Worm (Caenorhabditis elegans) whole organism, late embryonic: ENCODE data around the gene cdc-25.3.

Experiments used
- C08G9.2 ChIP-seq: sonication (generic microtip); optimal IDR thresholded peaks from 2 replicates; lab custom pipeline; 2016; ENCODE audit warnings: mild to moderate bottlenecking, missing genetic modification characterization, moderate library complexity, missing compliant biosample characterization
- C38D4.7 ChIP-seq: fragments of 200-800 bp; sonication (Bioruptor generic); optimal IDR thresholded peaks from 2 replicates; lab custom pipeline; 2018; ENCODE audit warnings: mild to moderate bottlenecking, missing genetic modification characterization, moderate library complexity, missing compliant biosample characterization
- F13H6.1 ChIP-seq: sonication (generic microtip); optimal IDR thresholded peaks from 2 replicates; lab custom pipeline; 2016; ENCODE audit warnings: missing genetic modification characterization, missing compliant biosample characterization
- T23F11.4 ChIP-seq: fragments of 200-800 bp; sonication (Bioruptor generic); optimal IDR thresholded peaks from 2 replicates; lab custom pipeline; 2018; ENCODE audit warnings: mild to moderate bottlenecking, missing genetic modification characterization, missing compliant biosample characterization
- Y22D7AL.16 ChIP-seq: sonication (generic microtip); optimal IDR thresholded peaks from 2 replicates; lab custom pipeline; 2016; ENCODE audit warnings: missing genetic modification characterization, missing compliant biosample characterization
- ama-1 ChIP-seq: fragments of 150-350 bp; optimal IDR thresholded peaks from 2 replicates; lab custom pipeline; 2014
- ceh-18 ChIP-seq: sonication (generic microtip); optimal IDR thresholded peaks from 2 replicates; lab custom pipeline; 2016; ENCODE audit warnings: missing genetic modification characterization, missing compliant biosample characterization
- ceh-22 ChIP-seq: sonication (generic microtip); optimal IDR thresholded peaks from 2 replicates; lab custom pipeline; 2017; ENCODE audit warnings: missing biosample characterization, missing genetic modification characterization
- ceh-24 ChIP-seq: sonication (generic microtip); optimal IDR thresholded peaks from 2 replicates; lab custom pipeline; 2016; ENCODE audit warnings: mild to moderate bottlenecking, missing genetic modification characterization, missing compliant biosample characterization
- ceh-30 ChIP-seq: fragments of 150-350 bp; optimal IDR thresholded peaks from 2 replicates; lab custom pipeline; 2014; ENCODE audit warnings: missing biosample characterization, missing genetic modification characterization
- ceh-31 ChIP-seq: sonication (generic microtip); optimal IDR thresholded peaks from 2 replicates; lab custom pipeline; 2016; ENCODE audit warnings: missing genetic modification characterization, missing compliant biosample characterization
- ceh-45 ChIP-seq: fragments of 200-800 bp; sonication (Bioruptor generic); IDR thresholded peaks from 2 replicates; pipeline ENCODE4 v1.3.6; 2022; ENCODE audit warnings: missing genetic modification reagents, missing genetic modification characterization, missing compliant biosample characterization
- ceh-48 ChIP-seq: sonication (generic microtip); optimal IDR thresholded peaks from 2 replicates; lab custom pipeline; 2016; ENCODE audit warnings: missing genetic modification characterization, inconsistent platforms, missing compliant biosample characterization
- ceh-6 ChIP-seq: fragments of 200-800 bp; sonication (Bioruptor generic); optimal IDR thresholded peaks from 2 replicates; lab custom pipeline; 2018; ENCODE audit warnings: mild to moderate bottlenecking, missing genetic modification characterization, missing compliant biosample characterization
- ceh-9 ChIP-seq: sonication (generic microtip); optimal IDR thresholded peaks from 2 replicates; lab custom pipeline; 2016; ENCODE audit warnings: mild to moderate bottlenecking, missing genetic modification characterization, inconsistent platforms, missing compliant biosample characterization
- che-1 ChIP-seq: sonication (generic microtip); optimal IDR thresholded peaks from 2 replicates; lab custom pipeline; 2016; ENCODE audit warnings: mild to moderate bottlenecking, missing genetic modification characterization, missing compliant biosample characterization
- dmd-4 ChIP-seq: sonication (generic microtip); optimal IDR thresholded peaks from 2 replicates; lab custom pipeline; 2016; ENCODE audit warnings: borderline replicate concordance, missing genetic modification characterization, missing compliant biosample characterization
- elt-2 ChIP-seq: sonication (generic microtip); optimal IDR thresholded peaks from 2 replicates; lab custom pipeline; 2016; ENCODE audit warnings: missing genetic modification reagents, missing genetic modification characterization, missing compliant biosample characterization
- eyg-1 ChIP-seq: sonication (generic microtip); optimal IDR thresholded peaks from 2 replicates; lab custom pipeline; 2016; ENCODE audit warnings: missing genotype, missing genetic modification characterization, missing compliant biosample characterization
- fkh-10 ChIP-seq: fragments of 150-350 bp; optimal IDR thresholded peaks from 2 replicates; lab custom pipeline; 2014; ENCODE audit warnings: missing biosample characterization, missing genetic modification reagents, missing genetic modification characterization
- hlh-15 ChIP-seq: sonication (generic microtip); optimal IDR thresholded peaks from 2 replicates; lab custom pipeline; 2016; ENCODE audit warnings: missing genetic modification characterization, missing compliant biosample characterization
- hlh-8 ChIP-seq: sonication (generic microtip); optimal IDR thresholded peaks from 2 replicates; lab custom pipeline; 2016; ENCODE audit warnings: missing genotype, missing genetic modification characterization, missing compliant biosample characterization
- lim-6 ChIP-seq: sonication (generic microtip); optimal IDR thresholded peaks from 2 replicates; lab custom pipeline; 2016; ENCODE audit warnings: missing genetic modification characterization, missing compliant biosample characterization
- madf-2 ChIP-seq: sonication (generic microtip); optimal IDR thresholded peaks from 2 replicates; lab custom pipeline; 2017; ENCODE audit warnings: missing genetic modification characterization, missing compliant biosample characterization
- nfya-1 ChIP-seq: sonication (generic microtip); optimal IDR thresholded peaks from 2 replicates; lab custom pipeline; 2017; ENCODE audit warnings: missing genetic modification characterization, mild to moderate bottlenecking, missing compliant biosample characterization, antibody characterized with exemption, moderate library complexity
- nhr-232 ChIP-seq: sonication (generic microtip); optimal IDR thresholded peaks from 2 replicates; lab custom pipeline; 2016; ENCODE audit warnings: missing genetic modification characterization, missing compliant biosample characterization
- npax-4 ChIP-seq: sonication (generic microtip); optimal IDR thresholded peaks from 2 replicates; lab custom pipeline; 2016; ENCODE audit warnings: missing genetic modification characterization, missing compliant biosample characterization
- odd-2 ChIP-seq: sonication (generic microtip); optimal IDR thresholded peaks from 2 replicates; lab custom pipeline; 2017; ENCODE audit warnings: antibody characterized with exemption, mild to moderate bottlenecking, missing genetic modification characterization, missing compliant biosample characterization
- pat-9 ChIP-seq: fragments of 200-800 bp; sonication (Bioruptor generic); optimal IDR thresholded peaks from 2 replicates; lab custom pipeline; 2018; ENCODE audit warnings: mild to moderate bottlenecking, missing genetic modification characterization, moderate library complexity, missing compliant biosample characterization
- pha-2 ChIP-seq: sonication (generic microtip); optimal IDR thresholded peaks from 2 replicates; lab custom pipeline; 2017; ENCODE audit warnings: mild to moderate bottlenecking, missing genetic modification characterization, missing compliant biosample characterization
- pha-4 ChIP-seq: fragments of 150-350 bp; optimal IDR thresholded peaks from 2 replicates; lab custom pipeline; 2018; ENCODE audit warnings: missing biosample characterization, missing genetic modification reagents, missing genetic modification characterization
- pros-1 ChIP-seq: fragments of 150-350 bp; optimal IDR thresholded peaks from 2 replicates; lab custom pipeline; 2014; ENCODE audit warnings: missing biosample characterization, missing genetic modification reagents, missing genetic modification characterization
- sox-4 ChIP-seq: sonication (generic microtip); optimal IDR thresholded peaks from 2 replicates; lab custom pipeline; 2017; ENCODE audit warnings: mild to moderate bottlenecking, missing genetic modification characterization, inconsistent platforms, missing compliant biosample characterization
- syd-9 ChIP-seq: sonication (generic microtip); optimal IDR thresholded peaks from 2 replicates; lab custom pipeline; 2016; ENCODE audit warnings: mild to moderate bottlenecking, missing genetic modification characterization, moderate library complexity, missing compliant biosample characterization
- tbx-2 ChIP-seq: sonication (generic microtip); optimal IDR thresholded peaks from 2 replicates; lab custom pipeline; 2016; ENCODE audit warnings: missing genetic modification characterization, missing compliant biosample characterization
- unc-3 ChIP-seq, 2 experiments: fragments of 200-800 bp in 1 of 2; sonication (Bioruptor generic) in 1 of 2; sonication (generic microtip) in 1 of 2; conservative IDR thresholded peaks in 1 of 2; optimal IDR thresholded peaks in 1 of 2; 2 replicates each; pipeline versions ENCODE4 v1.3.6 to Lab custom; 2016 to 2022; ENCODE audit warnings: missing compliant biosample characterization in 2 of 2, missing genetic modification characterization in 2 of 2, missing genetic modification reagents in 1 of 2
- unc-86 ChIP-seq: sonication (generic microtip); optimal IDR thresholded peaks from 2 replicates; lab custom pipeline; 2016; ENCODE audit warnings: missing genetic modification characterization, missing compliant biosample characterization
- zip-5 ChIP-seq: sonication (generic microtip); optimal IDR thresholded peaks from 2 replicates; lab custom pipeline; 2016; ENCODE audit warnings: missing genetic modification characterization, missing compliant biosample characterization
- ztf-16 ChIP-seq: sonication (generic microtip); optimal IDR thresholded peaks from 2 replicates; lab custom pipeline; 2017; ENCODE audit warnings: missing genetic modification characterization, missing compliant biosample characterization

Gene cdc-25.3

DNA sequence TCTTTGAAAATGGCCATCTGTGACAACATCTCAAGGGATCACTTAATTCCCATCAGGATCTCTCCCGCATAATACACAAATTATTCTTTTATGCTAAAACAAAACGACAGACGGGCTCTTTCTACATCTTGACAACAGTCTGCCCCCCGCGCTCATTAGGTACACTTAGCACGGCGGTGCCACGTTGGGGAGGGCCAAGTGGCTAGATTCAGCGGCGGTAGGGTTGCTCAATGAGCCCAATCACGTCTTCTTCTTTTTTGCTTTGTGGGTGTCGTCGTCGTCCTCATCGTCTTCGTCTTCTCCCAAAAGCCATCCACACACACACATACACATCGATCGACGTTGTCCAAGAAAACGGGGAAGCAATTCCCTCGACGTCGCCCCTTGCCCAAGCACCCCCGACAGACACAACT, 44.7 kb downstream of the cdc-25.3 start (continued):
- no peak for TF ChIP-seq unc-3 (GFP tag; conservative IDR thresholded peaks at IDR 0.05; lab: Robert Waterston, UW)
- peak; percentile 47 for TF ChIP-seq unc-3 (tag; optimal IDR thresholded peaks at IDR 0.05; lab: Kevin White, UChicago)
- peak; percentile 43 for TF ChIP-seq eyg-1
- TF ChIP-seq ceh-9 (tag; lab: Kevin White, UChicago), result no peak
- TF ChIP-seq ztf-16, result no peak
- TF ChIP-seq ama-1 (lab: Kevin White, UChicago), result no peak
- TF ChIP-seq tbx-2, result no peak
- peak; percentile 5 for TF ChIP-seq syd-9 (tag; lab: Kevin White, UChicago)
- no peak for TF ChIP-seq lim-6 (tag; lab: Kevin White, UChicago)
- TF ChIP-seq pha-2 (tag; lab: Kevin White, UChicago), result no peak
- TF ChIP-seq unc-86 (tag; lab: Kevin White, UChicago), result no peak
- no peak for TF ChIP-seq pat-9 (tag; lab: Kevin White, UChicago)
- TF ChIP-seq ceh-31, result peak; percentile 36
- TF ChIP-seq ceh-48, result peak; percentile 57
- no peak for TF ChIP-seq C38D4.7 (GFP tag; lab: Kevin White, UChicago)
- no peak for TF ChIP-seq ceh-45 (GFP tag; lab: Robert Waterston, UW)
- no peak for TF ChIP-seq dmd-4 (tag; lab: Kevin White, UChicago)
- no peak for TF ChIP-seq npax-4 (tag; lab: Kevin White, UChicago)
- TF ChIP-seq madf-2 (tag; lab: Kevin White, UChicago), result no peak
- no peak for TF ChIP-seq T23F11.4
- TF ChIP-seq nhr-232 (tag; lab: Kevin White, UChicago), result no peak
- no peak for TF ChIP-seq ceh-24 (tag; lab: Kevin White, UChicago)
- TF ChIP-seq che-1, result no peak
- no peak for TF ChIP-seq pros-1 (tag; lab: Kevin White, UChicago)
- TF ChIP-seq odd-2, result no peak
- TF ChIP-seq pha-4, result no peak
- TF ChIP-seq Y22D7AL.16, result no peak
- no peak for TF ChIP-seq F13H6.1 (tag; lab: Kevin White, UChicago)
- no peak for TF ChIP-seq fkh-10 (GFP tag; lab: Kevin White, UChicago)
- no peak for TF ChIP-seq ceh-30
- TF ChIP-seq ceh-6 (GFP tag; lab: Kevin White, UChicago), result no peak
- TF ChIP-seq C08G9.2 (tag; lab: Kevin White, UChicago), result no peak
- peak; percentile 1 for TF ChIP-seq sox-4

DNA sequence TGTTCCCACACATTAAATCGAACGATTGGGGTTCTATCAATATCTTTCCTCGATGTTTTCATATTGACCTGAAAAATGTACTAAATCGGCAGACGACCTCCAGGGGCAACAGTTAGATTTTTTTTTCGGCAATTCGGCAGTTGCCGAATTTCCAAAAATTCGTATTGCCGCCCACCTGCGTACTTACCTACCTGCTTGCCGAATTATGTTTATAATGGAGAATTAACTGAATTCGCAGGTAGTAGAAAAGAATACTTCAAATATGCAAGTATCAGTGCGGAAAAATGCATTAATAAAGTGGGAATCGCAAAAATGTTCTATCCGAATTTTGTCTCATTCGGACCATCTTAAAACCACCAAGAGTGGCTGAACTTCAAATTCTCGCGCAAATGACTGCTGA, 48.1 kb downstream of the cdc-25.3 start:
- TF ChIP-seq C38D4.7 (GFP tag; lab: Kevin White, UChicago), result no peak
- no peak for TF ChIP-seq elt-2
- TF ChIP-seq ceh-18 (tag; lab: Kevin White, UChicago), result no peak
- TF ChIP-seq zip-5, result no peak
- TF ChIP-seq ceh-24 (tag; lab: Kevin White, UChicago), result no peak
- TF ChIP-seq ceh-22 (tag; lab: Kevin White, UChicago), result no peak
- TF ChIP-seq hlh-8 (tag; lab: Kevin White, UChicago), result no peak
- TF ChIP-seq fkh-10 (GFP tag; lab: Kevin White, UChicago), result no peak

DNA sequence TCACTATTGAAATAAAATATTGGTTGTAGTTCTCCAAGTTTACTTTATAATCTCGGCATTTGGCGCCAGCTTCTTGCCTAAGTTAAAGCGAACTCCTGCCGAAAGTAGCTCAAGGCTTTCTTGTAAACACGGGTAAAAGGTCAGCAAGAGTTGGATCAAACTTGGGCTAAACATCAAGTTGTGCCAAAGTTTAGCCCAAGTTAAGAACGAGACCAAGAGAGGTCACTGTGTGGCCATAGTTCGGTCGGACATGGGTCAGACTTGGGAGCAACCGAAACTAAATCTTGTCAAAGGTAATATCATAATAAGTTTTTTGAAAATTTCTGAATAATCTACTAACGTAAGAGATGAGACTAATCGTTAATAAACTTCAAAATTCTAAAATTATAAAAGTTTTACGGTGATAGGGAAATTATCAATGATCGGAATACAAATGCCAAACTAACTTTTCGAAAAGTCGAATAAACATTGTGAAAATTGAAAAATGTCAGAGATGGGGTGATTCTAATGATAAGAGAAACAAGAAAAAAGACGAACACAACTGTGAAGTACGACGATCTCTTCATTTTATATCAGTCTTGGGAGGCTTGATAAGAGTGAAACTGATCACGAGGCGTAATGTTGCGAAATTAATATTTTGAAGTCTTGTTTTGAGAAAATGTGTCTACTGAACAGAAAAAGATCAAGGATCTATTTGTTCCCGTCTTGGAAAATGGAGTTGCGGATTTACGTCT, 49.6 kb downstream of the cdc-25.3 start:
- TF ChIP-seq elt-2 (peak; percentile 17), nfya-1 (no peak), hlh-15 (tag; lab: Kevin White, UChicago) (no peak)
